Worm (Caenorhabditis elegans): ENCODE results near the gene gfl-1.
A peak's percentile ranks its signal among the peaks of the same experiment; 100 is the strongest.

The gfl-1 gene

ce11 chrIV:11549694-11550093 lies 28.6 kb downstream of the gfl-1 start (continued):
- TF ChIP-seq rcor-1 (GFP tag; IDR thresholded peaks at IDR 0.05) (no peak; the same call in none of the 2 replicates), hlh-12 (tag; optimal IDR thresholded peaks at IDR 0.05) (peak; percentile 31), efl-1 (GFP tag; optimal IDR thresholded peaks at IDR 0.05) (peak; percentile 32), Y79H2A.3 (GFP tag; conservative IDR thresholded peaks at IDR 0.05) (no peak), madf-6 (GFP tag; IDR thresholded peaks at IDR 0.05) (no peak), Y53F4B.3 (GFP tag; IDR thresholded peaks at IDR 0.05) (no peak), nhr-27 (tag; optimal IDR thresholded peaks at IDR 0.05) (no peak), attf-6 (GFP tag; IDR thresholded peaks at IDR 0.05) (no peak), K12H6.12 (tag; optimal IDR thresholded peaks at IDR 0.05) (peak; percentile 45), snpc-4 (GFP tag; optimal IDR thresholded peaks at IDR 0.05) (peak; percentile 79), snpc-4 (tag; optimal IDR thresholded peaks at IDR 0.05) (peak in 3 of 4 experiments; percentile 65 to 85 (median 81)), ceh-79 (tag; optimal IDR thresholded peaks at IDR 0.05) (peak; percentile 20), rec-8 (tag; optimal IDR thresholded peaks at IDR 0.05) (peak; percentile 84 to 89), Y95B8A.8 (GFP tag; IDR thresholded peaks at IDR 0.05) (no peak), B0336.3 (GFP tag; IDR thresholded peaks at IDR 0.05) (no peak), ceh-40 (GFP tag; IDR thresholded peaks at IDR 0.05) (no peak; the same call in 1 of the 2 replicates), hsf-1 (GFP tag; IDR thresholded peaks at IDR 0.05) (no peak), egrh-3 (GFP tag; IDR thresholded peaks at IDR 0.05) (no peak; the same call in 1 of the 2 replicates), attf-5 (GFP tag; optimal IDR thresholded peaks at IDR 0.05) (no peak), lin-54 (GFP tag; optimal IDR thresholded peaks at IDR 0.05) (peak; percentile 70), F23B12.7 (tag; optimal IDR thresholded peaks at IDR 0.05; ENCODE audit: insufficient read depth) (peak; percentile 97), gei-17 (GFP tag; optimal IDR thresholded peaks at IDR 0.05) (no peak), lin-26 (GFP tag; IDR thresholded peaks at IDR 0.05) (peak; percentile 85), dpl-1 (GFP tag; optimal IDR thresholded peaks at IDR 0.05) (peak; percentile 21), ccch-3 (GFP tag; optimal IDR thresholded peaks at IDR 0.05) (no peak), atf-7 (tag; optimal IDR thresholded peaks at IDR 0.05) (no peak), B0019.2 (GFP tag; conservative IDR thresholded peaks at IDR 0.05) (no peak; the same call in 1 of the 2 replicates), F39B2.1 (GFP tag; IDR thresholded peaks at IDR 0.05) (no peak), nfyb-1 (GFP tag; IDR thresholded peaks at IDR 0.05) (no peak), C06A6.2 (GFP tag; conservative IDR thresholded peaks at IDR 0.05) (no peak), rpc-1 (optimal IDR thresholded peaks at IDR 0.05) (peak; percentile 98), rpc-1 (tag; optimal IDR thresholded peaks at IDR 0.05) (peak; percentile 95), mes-4 (tag; optimal IDR thresholded peaks at IDR 0.05) (peak; percentile 65), nfya-1 (tag; optimal IDR thresholded peaks at IDR 0.05; ENCODE audit: borderline replicate concordance, insufficient read depth) (no peak), sea-2 (GFP tag; IDR thresholded peaks at IDR 0.05) (no peak), Y67H2A.10 (GFP tag; conservative IDR thresholded peaks at IDR 0.05) (no peak), C17E4.6 (GFP tag; IDR thresholded peaks at IDR 0.05) (no peak), attf-3 (GFP tag; conservative IDR thresholded peaks at IDR 0.05) (peak; percentile 61; the same call in 1 of the 2 replicates), F22D6.2 (tag; optimal IDR thresholded peaks at IDR 0.05) (peak; percentile 46), die-1 (tag; optimal IDR thresholded peaks at IDR 0.05) (peak; percentile 86), ets-4 (GFP tag; optimal IDR thresholded peaks at IDR 0.05) (no peak), ztf-18 (tag; optimal IDR thresholded peaks at IDR 0.05) (peak; percentile 67), hrde-1 (tag; optimal IDR thresholded peaks at IDR 0.05; ENCODE audit: borderline replicate concordance) (peak; percentile 50), let-526 (GFP tag; IDR thresholded peaks at IDR 0.05) (no peak), dpff-1 (tag; optimal IDR thresholded peaks at IDR 0.05) (no peak), snpc-3.4 (tag; optimal IDR thresholded peaks at IDR 0.05) (peak; percentile 88), F52B5.7 (tag; optimal IDR thresholded peaks at IDR 0.05) (no peak), fkh-3 (tag; optimal IDR thresholded peaks at IDR 0.05) (no peak), nhr-90 (tag; optimal IDR thresholded peaks at IDR 0.05) (peak; percentile 88), bed-2 (GFP tag; IDR thresholded peaks at IDR 0.05) (no peak)
